Fruit fly (Drosophila melanogaster): ENCODE data around the gene CG34011.

CG34011 gene

dm6 chr2L:5720407-5721228 lies 4.1 kb downstream of the CG34011 start, which contains the start of the genes CG11149 and sip1 (continued):
- TF ChIP-seq CG7556 (GFP tag; optimal IDR thresholded peaks at IDR 0.05) (no peak), CG13624 (GFP tag; optimal IDR thresholded peaks at IDR 0.05) (no peak), CTCF (GFP tag; optimal IDR thresholded peaks at IDR 0.05) (no peak), CG17328 (GFP tag; IDR thresholded peaks at IDR 0.05) (no peak), tna (GFP tag; IDR thresholded peaks at IDR 0.05; ENCODE audit: partially characterized antibody) (peak; percentile 49; the same call in 1 of the 2 replicates), sim (GFP tag; IDR thresholded peaks at IDR 0.05) (no peak), CG4404 (GFP tag; IDR thresholded peaks at IDR 0.05) (no peak), PHDP (tag; optimal IDR thresholded peaks at IDR 0.05) (no peak), Hr39 (optimal IDR thresholded peaks at IDR 0.05) (no peak), zen (tag; optimal IDR thresholded peaks at IDR 0.05) (no peak), chinmo (GFP tag; IDR thresholded peaks at IDR 0.05; ENCODE audit: partially characterized antibody) (peak; percentile 82; the same call in 1 of the 4 replicates), CG12219 (GFP tag; optimal IDR thresholded peaks at IDR 0.05) (no peak), Dip2 (GFP tag; IDR thresholded peaks at IDR 0.05) (no peak), Bteb2 (GFP tag; optimal IDR thresholded peaks at IDR 0.05) (no peak), Vsx1 (GFP tag; optimal IDR thresholded peaks at IDR 0.05) (no peak), CG10959 (GFP tag; IDR thresholded peaks at IDR 0.05) (no peak), MBD-R2 (GFP tag; IDR thresholded peaks at IDR 0.05) (peak; percentile 39; the same call in 1 of the 2 replicates), Dref (GFP tag; IDR thresholded peaks at IDR 0.05) (peak; percentile 69), Eip74EF (GFP tag; optimal IDR thresholded peaks at IDR 0.05) (no peak), slbo (GFP tag; IDR thresholded peaks at IDR 0.05) (no peak), CG34422 (GFP tag; IDR thresholded peaks at IDR 0.05) (no peak), btn (GFP tag; optimal IDR thresholded peaks at IDR 0.05) (no peak), CG14441 (GFP tag; IDR thresholded peaks at IDR 0.05) (0 out of 2 replicates have a peak, but pooled peaks have one; percentile 7), toy (GFP tag; IDR thresholded peaks at IDR 0.05) (no peak), CG17912 (GFP tag; optimal IDR thresholded peaks at IDR 0.05) (no peak), Oaz (GFP tag; IDR thresholded peaks at IDR 0.05) (no peak), CG12744 (GFP tag; optimal IDR thresholded peaks at IDR 0.05) (no peak), emc (GFP tag; optimal IDR thresholded peaks at IDR 0.05) (no peak), CG15514 (GFP tag; optimal IDR thresholded peaks at IDR 0.05) (no peak), CG15269 (tag; optimal IDR thresholded peaks at IDR 0.05) (no peak), CG30431 (GFP tag; optimal IDR thresholded peaks at IDR 0.05) (no peak), CG17829 (tag; optimal IDR thresholded peaks at IDR 0.05) (no peak), ash1 (GFP tag; optimal IDR thresholded peaks at IDR 0.05) (no peak), Antp (GFP tag; optimal IDR thresholded peaks at IDR 0.05) (no peak), inv (GFP tag; IDR thresholded peaks at IDR 0.05; ENCODE audit: partially characterized antibody) (peak; percentile 16; the same call in 1 of the 2 replicates), Gsc (GFP tag; IDR thresholded peaks at IDR 0.05) (no peak), ken (GFP tag; IDR thresholded peaks at IDR 0.05) (no peak), hkb (optimal IDR thresholded peaks at IDR 0.05) (no peak), hkb (GFP tag; IDR thresholded peaks at IDR 0.05) (no peak), CG32772 (GFP tag; IDR thresholded peaks at IDR 0.05) (no peak), BEAF-32 (GFP tag; optimal IDR thresholded peaks at IDR 0.05) (peak; percentile 52), CG32767 (GFP tag; IDR thresholded peaks at IDR 0.05) (no peak), CG4424 (GFP tag; optimal IDR thresholded peaks at IDR 0.05) (no peak), CG10147 (GFP tag; optimal IDR thresholded peaks at IDR 0.05) (no peak), CG11504 (tag; optimal IDR thresholded peaks at IDR 0.05) (no peak), CG11723 (GFP tag; optimal IDR thresholded peaks at IDR 0.05) (no peak), CG9727 (GFP tag; optimal IDR thresholded peaks at IDR 0.05) (no peak), GATAe (GFP tag; conservative IDR thresholded peaks at IDR 0.05) (peak; percentile 48; the same call in 1 of the 2 replicates), CG2678 (tag; optimal IDR thresholded peaks at IDR 0.05) (no peak), tap (tag; optimal IDR thresholded peaks at IDR 0.05) (no peak), sob (GFP tag; IDR thresholded peaks at IDR 0.05) (no peak)
